Fruit fly (Drosophila melanogaster): Measurements from ENCODE around the gene Cp15.

- TF ChIP-seq Mad (GFP tag; optimal IDR thresholded peaks at IDR 0.05) (no peak), corto (GFP tag; optimal IDR thresholded peaks at IDR 0.05) (no peak), fu2 (GFP tag; optimal IDR thresholded peaks at IDR 0.05) (no peak), gsb (GFP tag; IDR thresholded peaks at IDR 0.05) (no peak), CkIIα-i1 (GFP tag; IDR thresholded peaks at IDR 0.05) (no peak), toy (GFP tag; IDR thresholded peaks at IDR 0.05) (no peak), unpg (GFP tag; optimal IDR thresholded peaks at IDR 0.05) (no peak), hb (GFP tag; IDR thresholded peaks at IDR 0.05; ENCODE audit: partially characterized antibody) (no peak), h (optimal IDR thresholded peaks at IDR 0.05) (no peak), CG9437 (GFP tag; optimal IDR thresholded peaks at IDR 0.05) (no peak), onecut (GFP tag; IDR thresholded peaks at IDR 0.05) (no peak), luna (GFP tag; optimal IDR thresholded peaks at IDR 0.05) (no peak), CG34422 (GFP tag; IDR thresholded peaks at IDR 0.05) (no peak)
These were observed 49.1 kb downstream of the Cp15 start for dm6 chr3L:8777313-8777924.

All from whole organism, embryonic.